Worm (Caenorhabditis elegans) whole organism, early embryonic: ENCODE measurements around the gene T25B6.5.

Experiments
- ets-7 ChIP-seq: sonication (generic microtip); optimal IDR thresholded peaks from 2 replicates; lab custom pipeline; 2016; ENCODE audit warnings: missing genotype, missing genetic modification characterization, missing compliant biosample characterization
- tra-4 ChIP-seq: sonication (generic microtip); optimal IDR thresholded peaks from 2 replicates; lab custom pipeline; 2017; ENCODE audit warnings: missing genetic modification characterization, missing compliant biosample characterization

- no peak for TF ChIP-seq ets-7 (tag; lab: Kevin White, UChicago)
- TF ChIP-seq tra-4 (tag; lab: Kevin White, UChicago), result no peak
Observed at ce11 chrX:8980676-8981075, 40.9 kb downstream of the T25B6.5 start, which contains the start of gene nmur-1.
